Worm (Caenorhabditis elegans): ENCODE measurements around the gene sup-10.
"Not testable (repeated sequence)": the region's sequence is repeated elsewhere in the genome, so short reads cannot be mapped to it uniquely, and the experiment has no call there.

The sup-10 gene

DNA sequence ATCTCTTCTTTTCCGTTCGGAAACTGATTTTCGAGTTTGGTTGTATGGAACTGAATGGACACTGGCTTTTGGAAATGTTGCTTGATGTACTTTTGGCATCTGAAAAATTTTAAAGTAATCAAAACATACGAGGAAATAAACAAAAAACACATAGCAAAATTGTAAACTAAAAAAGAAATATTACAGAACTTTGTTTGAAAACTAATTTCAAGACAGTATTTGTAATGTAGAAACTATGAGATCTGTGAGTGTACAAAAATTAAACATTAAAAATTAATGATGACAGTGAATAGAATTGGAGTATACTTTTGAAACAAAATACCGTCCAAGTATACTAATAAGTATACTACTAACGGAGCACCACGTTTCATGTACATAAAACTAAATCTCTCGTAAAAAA lies 20.4 kb downstream of the sup-10 start, which contains the start of gene hlh-29:
Gene hlh-29, minus strand, starts transcription at position 101 of the 400 bp plus-strand sequence.
- TF ChIP-seq unc-62 (GFP tag; optimal IDR thresholded peaks at IDR 0.05); unc-39 (tag; optimal IDR thresholded peaks at IDR 0.05); hlh-1 (tag; optimal IDR thresholded peaks at IDR 0.05): not testable (repeated sequence)

DNA sequence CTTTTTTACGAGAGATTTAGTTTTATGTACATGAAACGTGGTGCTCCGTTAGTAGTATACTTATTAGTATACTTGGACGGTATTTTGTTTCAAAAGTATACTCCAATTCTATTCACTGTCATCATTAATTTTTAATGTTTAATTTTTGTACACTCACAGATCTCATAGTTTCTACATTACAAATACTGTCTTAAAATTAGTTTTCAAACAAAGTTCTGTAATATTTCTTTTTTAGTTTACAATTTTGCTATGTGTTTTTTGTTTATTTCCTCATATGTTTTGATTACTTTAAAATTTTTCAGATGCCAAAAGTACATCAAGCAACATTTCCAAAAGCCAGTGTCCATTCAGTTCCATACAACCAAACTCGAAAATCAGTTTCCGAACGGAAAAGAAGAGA lies 22.6 kb downstream of the sup-10 start, which contains the start of gene hlh-28:
Gene hlh-28, plus strand, starts transcription at position 301 of the 400 bp plus-strand sequence.
- TF ChIP-seq unc-39 (tag; optimal IDR thresholded peaks at IDR 0.05); ham-2 (GFP tag; optimal IDR thresholded peaks at IDR 0.05); ces-1 (GFP tag; optimal IDR thresholded peaks at IDR 0.05): not testable (repeated sequence)

DNA sequence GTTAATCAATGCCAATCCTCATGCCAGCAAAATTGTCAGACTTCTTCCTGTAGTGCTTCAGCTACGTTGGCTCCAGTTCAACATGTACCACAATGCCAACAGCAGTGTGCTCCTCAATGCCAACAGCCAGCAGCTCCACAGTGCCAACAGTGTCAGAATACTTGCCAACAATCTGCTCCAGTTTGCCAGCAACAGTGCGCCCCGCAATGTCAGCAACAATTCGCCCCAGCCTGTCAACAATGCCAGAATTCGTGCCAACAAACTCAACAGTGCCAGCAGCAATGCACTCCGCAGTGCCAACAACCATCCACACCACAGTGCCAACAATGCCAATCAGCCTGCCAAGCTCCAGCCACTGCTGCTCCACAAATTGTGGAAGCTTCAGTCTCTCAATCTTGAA lies 25.6 kb downstream of the sup-10 start:
- no peak for TF ChIP-seq mab-5 (tag; optimal IDR thresholded peaks at IDR 0.05)
- no peak for TF ChIP-seq mls-2 (tag; optimal IDR thresholded peaks at IDR 0.05)
- TF ChIP-seq lsy-2 (tag; optimal IDR thresholded peaks at IDR 0.05): no peak
- no peak for TF ChIP-seq drap-1 (GFP tag; optimal IDR thresholded peaks at IDR 0.05)
- TF ChIP-seq nhr-28 (tag; optimal IDR thresholded peaks at IDR 0.05): no peak
- no peak for TF ChIP-seq lin-32 (GFP tag; optimal IDR thresholded peaks at IDR 0.05)
- TF ChIP-seq ceh-43 (GFP tag; optimal IDR thresholded peaks at IDR 0.05): no peak
- no peak for TF ChIP-seq unc-120 (tag; optimal IDR thresholded peaks at IDR 0.05; ENCODE audit: poor library complexity, severe bottlenecking)
- TF ChIP-seq unc-39 (tag; optimal IDR thresholded peaks at IDR 0.05): no peak
- no peak for TF ChIP-seq elt-3 (tag; optimal IDR thresholded peaks at IDR 0.05)
- no peak for TF ChIP-seq ceh-39 (tag; optimal IDR thresholded peaks at IDR 0.05)
- TF ChIP-seq pha-4 (tag; optimal IDR thresholded peaks at IDR 0.05): no peak
- no peak for TF ChIP-seq snpc-4 (tag; optimal IDR thresholded peaks at IDR 0.05)

DNA sequence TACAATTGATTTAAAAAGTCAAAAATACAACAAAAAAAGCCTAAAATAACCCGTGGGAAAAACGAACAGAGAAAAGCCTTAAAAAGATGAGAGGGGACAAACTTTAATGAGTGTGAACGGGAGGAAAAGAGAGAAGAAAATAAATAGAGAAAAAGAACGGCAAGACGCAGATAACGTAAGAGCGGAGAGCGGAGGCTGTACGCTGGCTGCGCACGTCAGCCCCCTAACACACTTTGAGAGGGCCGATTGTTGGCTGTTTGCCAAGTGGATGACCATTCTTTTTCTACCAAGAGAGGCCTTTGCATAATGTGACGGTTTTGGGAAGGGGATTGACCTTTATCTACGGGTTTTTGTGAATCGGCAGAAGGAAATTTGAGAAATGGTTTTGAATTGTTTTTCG lies 34.1 kb downstream of the sup-10 start:
- TF ChIP-seq pha-4 (tag; optimal IDR thresholded peaks at IDR 0.05): peak; percentile 22
- TF ChIP-seq nhr-237 (tag; optimal IDR thresholded peaks at IDR 0.05): no peak
- TF ChIP-seq nhr-12 (tag; optimal IDR thresholded peaks at IDR 0.05): no peak
- peak; percentile 32 for TF ChIP-seq mls-2 (tag; optimal IDR thresholded peaks at IDR 0.05)
- TF ChIP-seq ceh-39 (tag; optimal IDR thresholded peaks at IDR 0.05): peak; percentile 15
- peak; percentile 37 for TF ChIP-seq nhr-2 (tag; optimal IDR thresholded peaks at IDR 0.05)
- TF ChIP-seq sptf-1 (tag; optimal IDR thresholded peaks at IDR 0.05): peak; percentile 29
- no peak for TF ChIP-seq elt-1 (tag; optimal IDR thresholded peaks at IDR 0.05; ENCODE audit: borderline replicate concordance, insufficient read depth)
- no peak for TF ChIP-seq cnd-1 (tag; optimal IDR thresholded peaks at IDR 0.05)
- peak; percentile 52 for TF ChIP-seq ham-2 (GFP tag; optimal IDR thresholded peaks at IDR 0.05)

- peak; percentile 67 for TF ChIP-seq unc-62 (GFP tag; optimal IDR thresholded peaks at IDR 0.05)
- TF ChIP-seq ces-1 (GFP tag; optimal IDR thresholded peaks at IDR 0.05): peak; percentile 17
- TF ChIP-seq nhr-2 (tag; optimal IDR thresholded peaks at IDR 0.05): peak; percentile 39
- no peak for TF ChIP-seq bed-3 (GFP tag; optimal IDR thresholded peaks at IDR 0.05)
Observed at ce11 chrX:17563411-17563810, 35.3 kb downstream of the sup-10 start, which contains the start of gene F31A3.5. Gene F31A3.5 (minus strand): TSS chrX:17563610.

DNA sequence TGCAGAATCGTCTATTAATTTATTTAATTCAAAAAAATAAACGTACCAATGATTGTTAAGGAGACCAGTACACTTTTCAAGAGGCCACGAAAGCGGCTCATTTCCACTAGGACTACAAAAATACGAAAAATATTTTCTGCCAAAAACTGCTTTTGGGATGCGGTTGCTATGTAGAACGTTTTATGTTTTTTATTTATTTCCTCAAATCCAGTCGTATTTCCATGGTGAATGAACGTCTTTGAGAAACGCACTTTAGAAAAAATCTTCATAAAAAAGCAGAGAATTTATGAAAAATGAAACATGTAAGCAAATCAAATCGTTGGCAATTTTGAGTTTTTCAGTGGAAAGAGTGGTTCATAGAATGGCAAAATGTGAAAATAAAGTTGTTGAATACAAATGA lies 39.2 kb downstream of the sup-10 start, which contains the start of gene F39B3.7:
Gene F39B3.7, minus strand, starts transcription at position 101 of the 400 bp plus-strand sequence.
- no peak for TF ChIP-seq sptf-1 (tag; optimal IDR thresholded peaks at IDR 0.05)
- TF ChIP-seq lin-13 (tag; optimal IDR thresholded peaks at IDR 0.05): no peak
- TF ChIP-seq mep-1 (tag; optimal IDR thresholded peaks at IDR 0.05): no peak
- TF ChIP-seq pha-4 (tag; optimal IDR thresholded peaks at IDR 0.05): no peak
- no peak for TF ChIP-seq flh-1 (GFP tag; optimal IDR thresholded peaks at IDR 0.05)
- no peak for TF ChIP-seq unc-62 (GFP tag; optimal IDR thresholded peaks at IDR 0.05)
- no peak for TF ChIP-seq snpc-4 (tag; optimal IDR thresholded peaks at IDR 0.05)
- no peak for TF ChIP-seq elt-1 (tag; optimal IDR thresholded peaks at IDR 0.05; ENCODE audit: borderline replicate concordance, insufficient read depth)
- TF ChIP-seq ces-1 (GFP tag; optimal IDR thresholded peaks at IDR 0.05): no peak
- no peak for TF ChIP-seq tbx-8 (GFP tag; optimal IDR thresholded peaks at IDR 0.05)
- TF ChIP-seq zip-8 (tag; optimal IDR thresholded peaks at IDR 0.05): no peak
- no peak for TF ChIP-seq drap-1 (GFP tag; optimal IDR thresholded peaks at IDR 0.05)
- TF ChIP-seq mab-5 (tag; optimal IDR thresholded peaks at IDR 0.05): no peak
- no peak for TF ChIP-seq lin-32 (GFP tag; optimal IDR thresholded peaks at IDR 0.05)
- no peak for TF ChIP-seq nhr-76 (tag; optimal IDR thresholded peaks at IDR 0.05)
- no peak for TF ChIP-seq ceh-39 (tag; optimal IDR thresholded peaks at IDR 0.05)
- TF ChIP-seq hlh-1 (tag; optimal IDR thresholded peaks at IDR 0.05): no peak
